Fruit fly (Drosophila melanogaster) whole organism, pupa: ENCODE measurements around the gene CG10000.

Experiments
- CG13204 ChIP-seq: fragments of 200-800 bp; sonication (Bioruptor generic); optimal IDR thresholded peaks from 2 replicates; lab custom pipeline; 2018; ENCODE audit warnings: missing biosample characterization, mild to moderate bottlenecking, missing genetic modification characterization, moderate library complexity
- CG15710 ChIP-seq: fragments of 200-800 bp; sonication (Bioruptor generic); optimal IDR thresholded peaks from 2 replicates; lab custom pipeline; 2018; ENCODE audit warnings: missing biosample characterization, mild to moderate bottlenecking, missing genetic modification characterization, moderate library complexity
- CG17806 ChIP-seq: fragments of 200-800 bp; sonication (Bioruptor generic); optimal IDR thresholded peaks from 2 replicates; lab custom pipeline; 2018; ENCODE audit warnings: missing biosample characterization, mild to moderate bottlenecking, missing genetic modification characterization, moderate library complexity
- CG32121 ChIP-seq: fragments of 200-800 bp; sonication (Bioruptor generic); IDR thresholded peaks from 2 replicates; pipeline ENCODE4 v1.3.6; 2022; ENCODE audit warnings: missing biosample characterization, missing genetic modification characterization
- D1 ChIP-seq: fragments of 200-800 bp; sonication (Bioruptor generic); optimal IDR thresholded peaks from 2 replicates; lab custom pipeline; 2018; ENCODE audit warnings: missing biosample characterization, mild to moderate bottlenecking, missing genetic modification characterization, moderate library complexity
- EcR ChIP-seq: fragments of 200-800 bp; sonication (Bioruptor generic); optimal IDR thresholded peaks from 3 replicates; lab custom pipeline; 2019; ENCODE audit warnings: missing biosample characterization, missing genetic modification characterization, mild to moderate bottlenecking, moderate library complexity, missing genetic modification reagents
- Ets98B ChIP-seq: fragments of 200-800 bp; sonication (Bioruptor generic); IDR thresholded peaks from 2 replicates; pipeline ENCODE4 v1.3.6; 2022; ENCODE audit warnings: missing biosample characterization, missing genetic modification characterization
- Pif1A ChIP-seq: fragments of 200-800 bp; sonication (Bioruptor generic); optimal IDR thresholded peaks from 3 replicates; lab custom pipeline; 2016; ENCODE audit warnings: missing biosample characterization, missing genetic modification characterization
- gl ChIP-seq: fragments of 200-800 bp; sonication (Bioruptor generic); optimal IDR thresholded peaks from 2 replicates; lab custom pipeline; 2018; ENCODE audit warnings: missing biosample characterization, mild to moderate bottlenecking, missing genetic modification characterization
- rn ChIP-seq: fragments of 200-800 bp; sonication (Bioruptor generic); IDR thresholded peaks from 2 replicates; pipeline ENCODE4 v1.3.6; 2022; ENCODE audit warnings: missing biosample characterization, missing genetic modification characterization

- TF ChIP-seq EcR = no peak
- no peak for TF ChIP-seq CG17806
- TF ChIP-seq rn (GFP tag; lab: Robert Waterston, UW) = no peak
- no peak for TF ChIP-seq Ets98B (GFP tag; lab: Robert Waterston, UW)
- TF ChIP-seq CG13204 (GFP tag; lab: Kevin White, UChicago) = no peak
- no peak for TF ChIP-seq CG32121 (GFP tag; lab: Robert Waterston, UW)
- no peak for TF ChIP-seq gl (tag; lab: Kevin White, UChicago)
- TF ChIP-seq Pif1A (GFP tag; lab: Kevin White, UChicago) = no peak
- TF ChIP-seq CG15710 (tag; lab: Kevin White, UChicago) = no peak
- TF ChIP-seq D1 = no peak
Observed at dm6 chr3R:28756879-28757278, 5.4 kb upstream of the CG10000 start, which contains the start of gene CG9997.
